Worm (Caenorhabditis elegans): ENCODE data around the gene Y97E10AR.8.

Y97E10AR.8 gene

DNA sequence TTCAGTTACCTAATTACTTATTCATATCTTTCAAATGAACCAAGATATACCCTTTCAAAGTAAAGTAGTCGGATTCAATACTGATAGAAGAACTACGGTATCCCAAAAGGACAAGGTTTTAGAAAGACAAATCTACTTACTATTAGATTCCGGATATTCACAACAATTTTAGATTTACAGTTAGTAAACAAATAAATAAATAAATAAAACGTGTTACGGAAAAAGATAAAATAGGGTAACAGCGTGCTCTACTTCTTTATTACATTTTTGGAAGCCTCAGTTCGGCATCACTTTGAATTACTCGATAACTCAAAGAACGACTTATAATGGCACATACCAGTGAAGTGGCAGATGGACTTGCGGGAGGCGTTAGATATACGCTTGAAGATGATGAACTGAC is at the start of gene Y97E10AR.8:
Gene Y97E10AR.8, plus strand, starts transcription at position 301 of the 400 bp plus-strand sequence.
- TF ChIP-seq R02D3.7 (tag; optimal IDR thresholded peaks at IDR 0.05) (no peak), egl-27 (tag; optimal IDR thresholded peaks at IDR 0.05) (no peak), ceh-82 (tag; optimal IDR thresholded peaks at IDR 0.05) (no peak), ceh-28 (tag; optimal IDR thresholded peaks at IDR 0.05) (no peak), hmg-11 (tag; optimal IDR thresholded peaks at IDR 0.05) (no peak), elt-1 (tag; optimal IDR thresholded peaks at IDR 0.05) (no peak), ztf-4 (tag; optimal IDR thresholded peaks at IDR 0.05) (no peak), egl-5 (tag; optimal IDR thresholded peaks at IDR 0.05) (no peak), nhr-12 (tag; optimal IDR thresholded peaks at IDR 0.05) (no peak), elt-3 (tag; optimal IDR thresholded peaks at IDR 0.05) (no peak), ZK546.5 (tag; optimal IDR thresholded peaks at IDR 0.05) (no peak), elt-2 (tag; optimal IDR thresholded peaks at IDR 0.05) (no peak)

DNA sequence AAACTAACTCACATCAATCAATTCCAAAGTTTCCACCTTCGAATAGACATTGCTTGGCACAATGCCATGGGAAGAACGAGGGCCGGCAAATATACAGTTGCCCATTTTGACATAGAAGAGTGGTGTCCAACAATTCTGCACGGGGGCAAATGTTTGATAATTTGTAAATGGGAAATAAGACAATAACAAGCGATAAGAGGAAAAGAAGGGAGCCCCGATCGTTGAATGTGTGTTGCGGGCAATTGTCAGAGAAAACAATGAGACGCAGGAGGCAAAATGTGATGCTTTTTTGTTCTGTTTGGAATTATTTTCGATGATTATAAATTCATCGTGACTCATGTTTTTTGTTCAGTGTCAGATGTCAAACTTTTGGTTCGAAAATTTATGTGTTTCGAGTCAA is 48.9 kb upstream of the Y97E10AR.8 start, which contains the start of gene pals-34:
Gene pals-34, minus strand, starts transcription at position 280 of the 400 bp plus-strand sequence.
- TF ChIP-seq ceh-82 (tag; optimal IDR thresholded peaks at IDR 0.05) (no peak), nhr-28 (tag; optimal IDR thresholded peaks at IDR 0.05) (no peak), daf-12 (tag; optimal IDR thresholded peaks at IDR 0.05) (no peak), ama-1 (optimal IDR thresholded peaks at IDR 0.05) (no peak), nhr-67 (tag; optimal IDR thresholded peaks at IDR 0.05) (no peak), pqm-1 (tag; optimal IDR thresholded peaks at IDR 0.05) (peak; percentile 47), pha-4 (tag; optimal IDR thresholded peaks at IDR 0.05) (no peak), elt-2 (tag; optimal IDR thresholded peaks at IDR 0.05) (peak; percentile 25), ZK546.5 (tag; optimal IDR thresholded peaks at IDR 0.05) (no peak)

DNA sequence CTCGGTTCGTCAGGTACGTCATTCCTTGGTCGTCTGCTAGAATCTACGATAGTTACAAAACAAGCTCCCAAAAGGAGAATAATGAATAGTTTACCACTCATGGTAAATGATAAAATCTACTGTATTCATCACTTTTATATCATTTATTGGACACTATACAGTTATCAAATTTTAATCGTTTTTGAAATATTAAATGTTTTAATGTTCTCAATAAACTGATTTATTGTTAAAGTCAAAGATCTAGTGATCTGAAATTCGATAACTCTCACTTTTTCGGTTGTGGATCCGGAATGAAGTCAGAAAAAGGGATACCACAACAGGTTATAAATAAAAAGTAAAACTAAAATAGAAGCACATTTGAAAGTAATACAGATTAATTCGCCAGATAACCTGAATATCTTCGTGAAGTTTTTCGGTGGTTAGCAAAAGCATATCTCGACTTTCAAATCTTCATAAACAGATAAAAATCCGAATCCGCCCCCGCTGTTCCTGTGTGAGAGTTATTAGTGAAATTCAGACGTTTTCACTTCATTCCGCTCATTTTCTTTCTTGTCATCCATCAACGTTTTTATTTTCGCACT is 46.3 kb upstream of the Y97E10AR.8 start, which contains the start of the genes clec-217 and F26D11.2:
Gene clec-217, minus strand, starts transcription at position 101 of the 581 bp plus-strand sequence.
Gene F26D11.2, plus strand, starts transcription at position 531 of the 581 bp plus-strand sequence.
- TF ChIP-seq hmg-11 (tag; optimal IDR thresholded peaks at IDR 0.05) = no peak
- TF ChIP-seq nhr-43 (tag; optimal IDR thresholded peaks at IDR 0.05; ENCODE audit: poor library complexity, severe bottlenecking) = no peak
- no peak for TF ChIP-seq ceh-16 (tag; optimal IDR thresholded peaks at IDR 0.05)
- TF ChIP-seq nhr-28 (tag; optimal IDR thresholded peaks at IDR 0.05) = no peak
- no peak for TF ChIP-seq ztf-11 (tag; optimal IDR thresholded peaks at IDR 0.05)
- TF ChIP-seq fos-1 (tag; optimal IDR thresholded peaks at IDR 0.05) = no peak
- TF ChIP-seq unc-62 (GFP tag; optimal IDR thresholded peaks at IDR 0.05) = no peak
- TF ChIP-seq nhr-76 (tag; optimal IDR thresholded peaks at IDR 0.05) = no peak
- no peak for TF ChIP-seq snpc-4 (tag; optimal IDR thresholded peaks at IDR 0.05)
- TF ChIP-seq pqm-1 (tag; optimal IDR thresholded peaks at IDR 0.05) = no peak
- no peak for TF ChIP-seq elt-3 (tag; optimal IDR thresholded peaks at IDR 0.05)
- no peak for TF ChIP-seq nhr-67 (tag; optimal IDR thresholded peaks at IDR 0.05)
- no peak for TF ChIP-seq ceh-82 (tag; optimal IDR thresholded peaks at IDR 0.05)
- TF ChIP-seq nhr-237 (tag; optimal IDR thresholded peaks at IDR 0.05) = no peak

DNA sequence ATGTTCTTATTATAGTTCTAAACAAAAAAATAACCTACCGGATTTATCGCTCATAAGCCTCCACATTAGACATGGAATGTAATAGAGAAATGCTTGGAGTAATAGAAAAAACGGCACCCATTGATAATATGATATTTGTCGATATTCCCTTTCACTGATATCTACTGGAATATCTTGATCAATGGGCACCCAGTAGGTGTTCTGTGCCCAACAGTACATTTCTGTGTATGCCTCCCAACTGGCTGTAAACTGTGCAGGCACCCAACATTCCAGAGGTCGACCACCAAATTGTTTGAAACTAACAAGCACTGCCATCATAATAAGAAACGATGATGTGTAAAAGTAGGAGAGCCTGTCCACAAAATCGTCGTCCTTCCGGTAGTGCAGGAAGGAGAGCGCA is 40.7 kb upstream of the Y97E10AR.8 start:
- TF ChIP-seq R02D3.7 (tag; optimal IDR thresholded peaks at IDR 0.05) (no peak), lin-15B (tag; optimal IDR thresholded peaks at IDR 0.05) (no peak), pha-4 (tag; optimal IDR thresholded peaks at IDR 0.05) (no peak), ceh-28 (tag; optimal IDR thresholded peaks at IDR 0.05) (no peak), mdl-1 (tag; optimal IDR thresholded peaks at IDR 0.05) (no peak), ZK546.5 (tag; optimal IDR thresholded peaks at IDR 0.05) (no peak), snpc-4 (tag; optimal IDR thresholded peaks at IDR 0.05) (no peak), ceh-16 (tag; optimal IDR thresholded peaks at IDR 0.05) (no peak), pqm-1 (tag; optimal IDR thresholded peaks at IDR 0.05) (no peak), nhr-28 (tag; optimal IDR thresholded peaks at IDR 0.05) (no peak), ztf-11 (tag; optimal IDR thresholded peaks at IDR 0.05) (no peak), nhr-67 (tag; optimal IDR thresholded peaks at IDR 0.05) (no peak), sea-2 (GFP tag; optimal IDR thresholded peaks at IDR 0.05) (no peak), nhr-76 (tag; optimal IDR thresholded peaks at IDR 0.05) (no peak), nfya-1 (tag; optimal IDR thresholded peaks at IDR 0.05; ENCODE audit: insufficient read depth) (no peak), nhr-237 (tag; optimal IDR thresholded peaks at IDR 0.05) (no peak), aly-2 (tag; optimal IDR thresholded peaks at IDR 0.05) (no peak), mml-1 (tag; optimal IDR thresholded peaks at IDR 0.05) (no peak), tbx-2 (tag; optimal IDR thresholded peaks at IDR 0.05) (no peak), ceh-82 (tag; optimal IDR thresholded peaks at IDR 0.05) (no peak)

DNA sequence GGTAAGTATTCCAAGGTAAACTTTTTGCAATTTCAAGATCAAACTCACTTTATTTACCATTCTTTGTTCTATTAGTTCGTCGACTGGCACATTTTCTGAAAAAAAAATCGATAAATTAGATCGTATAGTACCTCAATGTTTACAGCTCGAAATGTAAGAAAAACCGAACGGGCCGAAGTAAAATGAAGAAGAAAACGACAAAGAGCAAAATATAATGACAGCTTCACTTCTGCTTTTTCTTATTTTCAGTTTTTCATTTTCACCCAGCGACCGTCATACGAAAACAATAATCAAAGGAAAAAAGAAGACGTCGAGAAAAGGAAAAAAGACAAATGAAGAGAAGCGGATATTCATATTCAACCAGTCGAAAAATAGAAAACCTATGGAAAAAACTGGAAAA is 36.0 kb upstream of the Y97E10AR.8 start, which contains the start of gene che-7:
Gene che-7, minus strand, starts transcription at position 101 of the 400 bp plus-strand sequence.
- TF ChIP-seq ZK546.5 (tag; optimal IDR thresholded peaks at IDR 0.05) (no peak), egl-5 (tag; optimal IDR thresholded peaks at IDR 0.05) (no peak), nhr-77 (tag; optimal IDR thresholded peaks at IDR 0.05) (no peak), egl-27 (tag; optimal IDR thresholded peaks at IDR 0.05) (no peak), ceh-28 (tag; optimal IDR thresholded peaks at IDR 0.05) (peak; percentile 13), nfya-1 (tag; optimal IDR thresholded peaks at IDR 0.05; ENCODE audit: insufficient read depth) (no peak), nhr-28 (tag; optimal IDR thresholded peaks at IDR 0.05) (no peak), unc-62 (GFP tag; optimal IDR thresholded peaks at IDR 0.05) (no peak), nhr-12 (tag; optimal IDR thresholded peaks at IDR 0.05) (no peak)
